Fruit fly (Drosophila melanogaster): ENCODE results near the gene Tango6.

The Tango6 gene

DNA sequence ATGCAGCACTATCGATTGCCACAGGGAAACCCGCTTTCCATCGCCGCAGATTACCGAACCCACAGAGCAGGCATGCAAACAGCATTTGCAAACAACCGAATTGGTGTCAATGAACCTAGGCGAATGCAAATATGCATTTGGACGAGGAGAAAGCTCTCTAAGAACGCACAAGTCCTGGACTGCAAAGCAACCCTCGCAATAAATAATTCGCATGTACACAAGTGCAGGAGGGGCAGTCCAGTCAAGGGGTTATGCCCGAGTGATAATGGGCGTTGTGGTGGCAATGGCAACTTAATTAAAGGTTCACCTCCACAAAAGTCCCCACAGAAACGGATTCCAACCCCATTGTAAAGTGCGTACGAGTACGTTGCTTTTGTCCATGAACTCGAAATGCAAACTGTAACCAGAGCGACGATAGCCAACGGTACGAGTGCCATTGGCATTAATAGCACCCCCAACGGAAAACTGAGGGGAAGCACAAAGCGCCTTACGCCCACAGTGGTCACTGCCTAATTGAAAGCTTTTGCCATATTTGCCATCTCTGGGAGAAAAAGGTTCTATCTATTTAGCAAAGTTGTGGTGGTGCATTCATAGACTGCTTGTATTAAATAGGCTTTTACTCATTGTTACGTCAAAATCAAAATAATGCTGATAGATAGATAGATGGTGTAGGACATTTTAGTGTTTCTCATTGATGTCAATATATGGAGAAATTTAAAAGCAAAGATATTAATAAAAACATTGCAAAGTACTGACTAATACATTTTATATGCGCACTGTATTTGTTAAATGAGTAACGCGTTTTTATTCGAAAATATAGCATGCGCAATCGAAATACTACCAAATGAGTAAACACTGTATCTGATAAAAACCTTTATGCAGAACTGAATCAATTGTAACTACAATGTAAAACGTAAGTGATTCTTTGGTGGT is 14.3 kb downstream of the Tango6 start (continued):
- TF ChIP-seq CG2678 (tag; optimal IDR thresholded peaks at IDR 0.05): peak; percentile 44
- no peak for TF ChIP-seq CG15601 (tag; optimal IDR thresholded peaks at IDR 0.05)
- no peak for TF ChIP-seq Bteb2 (GFP tag; optimal IDR thresholded peaks at IDR 0.05)
- TF ChIP-seq row (GFP tag; IDR thresholded peaks at IDR 0.05): peak; percentile 49
- TF ChIP-seq Sox100B (GFP tag; optimal IDR thresholded peaks at IDR 0.05): no peak
- no peak for TF ChIP-seq NC2β (GFP tag; optimal IDR thresholded peaks at IDR 0.05)
- TF ChIP-seq ATbp (GFP tag; optimal IDR thresholded peaks at IDR 0.05): no peak
- TF ChIP-seq Adf1 (GFP tag; IDR thresholded peaks at IDR 0.05): no peak
- TF ChIP-seq danr (GFP tag; IDR thresholded peaks at IDR 0.05): no peak
- no peak for TF ChIP-seq sima (GFP tag; optimal IDR thresholded peaks at IDR 0.05)
- TF ChIP-seq CG18011 (GFP tag; optimal IDR thresholded peaks at IDR 0.05): no peak
- peak; percentile 28 for TF ChIP-seq Meics (GFP tag; optimal IDR thresholded peaks at IDR 0.05)
- no peak for TF ChIP-seq exex (tag; optimal IDR thresholded peaks at IDR 0.05)
- no peak for TF ChIP-seq MESR4 (GFP tag; optimal IDR thresholded peaks at IDR 0.05)
- no peak for TF ChIP-seq PHDP (tag; optimal IDR thresholded peaks at IDR 0.05)
- TF ChIP-seq CG7987 (GFP tag; optimal IDR thresholded peaks at IDR 0.05): no peak
- TF ChIP-seq CG1602 (GFP tag; optimal IDR thresholded peaks at IDR 0.05): no peak
- no peak for TF ChIP-seq h (optimal IDR thresholded peaks at IDR 0.05)
- no peak for TF ChIP-seq corto (GFP tag; optimal IDR thresholded peaks at IDR 0.05)
- TF ChIP-seq CG32767 (GFP tag; IDR thresholded peaks at IDR 0.05): no peak
- TF ChIP-seq CG30403 (GFP tag; optimal IDR thresholded peaks at IDR 0.05): peak; percentile 4
- no peak for TF ChIP-seq jing (GFP tag; optimal IDR thresholded peaks at IDR 0.05)
- no peak for TF ChIP-seq CG12299 (tag; optimal IDR thresholded peaks at IDR 0.05)
- no peak for TF ChIP-seq H15 (GFP tag; IDR thresholded peaks at IDR 0.05)
- no peak for TF ChIP-seq sr (GFP tag; IDR thresholded peaks at IDR 0.05)
- TF ChIP-seq CG33213 (GFP tag; optimal IDR thresholded peaks at IDR 0.05): no peak
- TF ChIP-seq CG18262 (tag; optimal IDR thresholded peaks at IDR 0.05): peak; percentile 25
- TF ChIP-seq CG15479 (GFP tag; optimal IDR thresholded peaks at IDR 0.05): no peak
- TF ChIP-seq ara (GFP tag; IDR thresholded peaks at IDR 0.05): no peak
- TF ChIP-seq phol (tag; optimal IDR thresholded peaks at IDR 0.05): peak; percentile 17
- TF ChIP-seq slbo (GFP tag; IDR thresholded peaks at IDR 0.05): peak; percentile 34; the same call in 1 of the 2 replicates
- TF ChIP-seq ewg (GFP tag; optimal IDR thresholded peaks at IDR 0.05): no peak
- no peak for TF ChIP-seq CG3065 (GFP tag; optimal IDR thresholded peaks at IDR 0.05)
- TF ChIP-seq trh (GFP tag; optimal IDR thresholded peaks at IDR 0.05): no peak
- no peak for TF ChIP-seq kni (GFP tag; optimal IDR thresholded peaks at IDR 0.05)
- no peak for TF ChIP-seq chn (GFP tag; optimal IDR thresholded peaks at IDR 0.05)
- no peak for TF ChIP-seq CG7963 (GFP tag; IDR thresholded peaks at IDR 0.05; ENCODE audit: partially characterized antibody)
- TF ChIP-seq CG11696 (GFP tag; IDR thresholded peaks at IDR 0.05): no peak
- TF ChIP-seq D19A (tag; optimal IDR thresholded peaks at IDR 0.05): no peak
- TF ChIP-seq CG2199 (GFP tag; IDR thresholded peaks at IDR 0.05): no peak
- TF ChIP-seq run (tag; optimal IDR thresholded peaks at IDR 0.05): no peak
- no peak for TF ChIP-seq CG10147 (GFP tag; optimal IDR thresholded peaks at IDR 0.05)
- TF ChIP-seq Doc2 (GFP tag; IDR thresholded peaks at IDR 0.05): no peak
- no peak for TF ChIP-seq CG10565 (GFP tag; optimal IDR thresholded peaks at IDR 0.05)
- TF ChIP-seq Sox102F (GFP tag; optimal IDR thresholded peaks at IDR 0.05): peak; percentile 3
- TF ChIP-seq Atf6 (GFP tag; IDR thresholded peaks at IDR 0.05): no peak
- no peak for TF ChIP-seq CG13624 (GFP tag; optimal IDR thresholded peaks at IDR 0.05)
- TF ChIP-seq nom (GFP tag; optimal IDR thresholded peaks at IDR 0.05): no peak
- TF ChIP-seq CG14014 (GFP tag; IDR thresholded peaks at IDR 0.05): no peak
- TF ChIP-seq CG17568 (GFP tag; optimal IDR thresholded peaks at IDR 0.05): no peak
